Worm (Caenorhabditis elegans): Measurements from ENCODE around the gene F43C11.1.

- TF ChIP-seq egl-27 (tag; optimal IDR thresholded peaks at IDR 0.05) (no peak), fkh-10 (GFP tag; optimal IDR thresholded peaks at IDR 0.05) (no peak), skn-1 (tag; optimal IDR thresholded peaks at IDR 0.05) (no peak), pqm-1 (tag; optimal IDR thresholded peaks at IDR 0.05) (no peak), jun-1 (tag; optimal IDR thresholded peaks at IDR 0.05) (no peak), ceh-28 (tag; optimal IDR thresholded peaks at IDR 0.05) (no peak), nhr-76 (tag; optimal IDR thresholded peaks at IDR 0.05) (no peak), snpc-4 (tag; optimal IDR thresholded peaks at IDR 0.05) (no peak)
Observed at ce11 chrII:2336177-2336576, 20.7 kb upstream of the F43C11.1 start.

Data from whole organism, L3 larva.